Worm (Caenorhabditis elegans) whole organism, L4/young adult: ENCODE data around the gene T13C2.3.
"Not testable (repeated sequence)": the region's sequence is repeated elsewhere in the genome, so short reads cannot be mapped to it uniquely, and the experiment has no call there.

Source experiments
- W03F9.2 ChIP-seq: fragments of 150-350 bp; optimal IDR thresholded peaks from 2 replicates; lab custom pipeline; 2014; ENCODE audit warnings: missing biosample characterization, missing genetic modification characterization
- dao-5 ChIP-seq: sonication (generic microtip); optimal IDR thresholded peaks from 2 replicates; lab custom pipeline; 2016; ENCODE audit warnings: missing genotype, missing genetic modification characterization, moderate library complexity, missing compliant biosample characterization
- him-1 ChIP-seq: sonication (generic microtip); optimal IDR thresholded peaks from 2 replicates; lab custom pipeline; 2016; ENCODE audit warnings: missing genotype, missing genetic modification reagents, missing genetic modification characterization, missing compliant biosample characterization

T13C2.3 gene

ce11 chrII:6770030-6770429 lies 19.0 kb upstream of the T13C2.3 start:
- no peak for TF ChIP-seq W03F9.2 (tag; lab: Kevin White, UChicago)

- no peak for TF ChIP-seq dao-5 (tag; lab: Kevin White, UChicago)
- TF ChIP-seq W03F9.2 (tag; lab: Kevin White, UChicago), result no peak
- no peak for TF ChIP-seq him-1 (tag; lab: Kevin White, UChicago)
Measured at ce11 chrII:6772482-6772881, 16.6 kb upstream of the T13C2.3 start.

- not testable (repeated sequence) for TF ChIP-seq dao-5, him-1, W03F9.2 (tag; lab: Kevin White, UChicago)
Measured at ce11 chrII:6775076-6775475, 14.0 kb upstream of the T13C2.3 start, which contains the start of gene agr-1. agr-1 (minus strand) TSS chrII:6775176.

ce11 chrII:6776418-6777034 lies 12.5 kb upstream of the T13C2.3 start, which contains the start of gene ssup-72:
ssup-72 (plus strand) TSS chrII:6776598.
- TF ChIP-seq W03F9.2 (tag; lab: Kevin White, UChicago) (peak; percentile 75), dao-5 (tag; lab: Kevin White, UChicago) (no peak), him-1 (tag; lab: Kevin White, UChicago) (peak; percentile 33)

ce11 chrII:6779104-6779503 lies 9.9 kb upstream of the T13C2.3 start, which contains the start of gene T13C2.7:
T13C2.7 (plus strand) TSS chrII:6779404.
- no peak for TF ChIP-seq dao-5 (tag; lab: Kevin White, UChicago)
- no peak for TF ChIP-seq him-1 (tag; lab: Kevin White, UChicago)
- TF ChIP-seq W03F9.2 (tag; lab: Kevin White, UChicago), result no peak

- TF ChIP-seq W03F9.2 (tag; lab: Kevin White, UChicago), result no peak
Measured at ce11 chrII:6781231-6781630, 7.8 kb upstream of the T13C2.3 start.

ce11 chrII:6781983-6782382 lies 7.1 kb upstream of the T13C2.3 start:
- TF ChIP-seq him-1 (tag; lab: Kevin White, UChicago) (no peak), W03F9.2 (tag; lab: Kevin White, UChicago) (no peak), dao-5 (tag; lab: Kevin White, UChicago) (no peak)

- peak; percentile 7 for TF ChIP-seq W03F9.2 (tag; lab: Kevin White, UChicago)
- TF ChIP-seq dao-5 (tag; lab: Kevin White, UChicago), result peak; percentile 52
- TF ChIP-seq him-1 (tag; lab: Kevin White, UChicago), result no peak
Measured at ce11 chrII:6782738-6783163, 6.3 kb upstream of the T13C2.3 start.

ce11 chrII:6783377-6783829 lies 5.6 kb upstream of the T13C2.3 start, which contains the start of gene gldi-2:
gldi-2 (plus strand) TSS chrII:6783427.
- TF ChIP-seq him-1 (tag; lab: Kevin White, UChicago), result no peak
- no peak for TF ChIP-seq W03F9.2 (tag; lab: Kevin White, UChicago)
- TF ChIP-seq dao-5 (tag; lab: Kevin White, UChicago), result no peak

ce11 chrII:6791891-6792290 lies 2.8 kb downstream of the T13C2.3 start, which contains the start of gene T13C2.2:
T13C2.2 (plus strand) TSS chrII:6792191.
- TF ChIP-seq him-1 (tag; lab: Kevin White, UChicago), result no peak
- no peak for TF ChIP-seq W03F9.2 (tag; lab: Kevin White, UChicago)
- TF ChIP-seq dao-5 (tag; lab: Kevin White, UChicago), result no peak

- no peak for TF ChIP-seq him-1 (tag; lab: Kevin White, UChicago)
- no peak for TF ChIP-seq W03F9.2 (tag; lab: Kevin White, UChicago)
- TF ChIP-seq dao-5 (tag; lab: Kevin White, UChicago), result no peak
Measured at ce11 chrII:6800104-6800711, 11.2 kb downstream of the T13C2.3 start, which contains the start of gene F31E8.4. F31E8.4 (minus strand) TSS chrII:6800154.

- TF ChIP-seq dao-5 (tag; lab: Kevin White, UChicago) (no peak), W03F9.2 (tag; lab: Kevin White, UChicago) (no peak), him-1 (tag; lab: Kevin White, UChicago) (no peak)
Measured at ce11 chrII:6801262-6801661, 12.2 kb downstream of the T13C2.3 start.

ce11 chrII:6803024-6803423 lies 14.0 kb downstream of the T13C2.3 start, which contains the start of gene tab-1:
tab-1 (plus strand) TSS chrII:6803324.
- TF ChIP-seq dao-5 (tag; lab: Kevin White, UChicago) (no peak), him-1 (tag; lab: Kevin White, UChicago) (no peak), W03F9.2 (tag; lab: Kevin White, UChicago) (no peak)
